Worm (Caenorhabditis elegans) whole organism, L2 larva: ENCODE results near the gene lin-36.

ENCODE experiments used
- C34F6.9 ChIP-seq: fragments of 150-350 bp; optimal IDR thresholded peaks from 2 replicates; lab custom pipeline; 2014; ENCODE audit warnings: missing biosample characterization, missing genetic modification characterization
- F13H6.1 ChIP-seq: sonication (generic microtip); optimal IDR thresholded peaks from 2 replicates; lab custom pipeline; 2016; ENCODE audit warnings: missing genetic modification characterization, missing compliant biosample characterization
- R02D3.7 ChIP-seq: fragments of 150-350 bp; optimal IDR thresholded peaks from 2 replicates; lab custom pipeline; 2014; ENCODE audit warnings: missing biosample characterization, missing genetic modification characterization
- Y55F3AM.14 ChIP-seq: fragments of 200-800 bp; sonication (Bioruptor generic); optimal IDR thresholded peaks from 2 replicates; lab custom pipeline; 2018; ENCODE audit warnings: mild to moderate bottlenecking, missing genetic modification characterization, missing compliant biosample characterization
- ZK546.5 ChIP-seq: sonication (generic microtip); optimal IDR thresholded peaks from 2 replicates; lab custom pipeline; 2017; ENCODE audit warnings: missing biosample characterization, missing genetic modification characterization
- alr-1 ChIP-seq: fragments of 150-350 bp; optimal IDR thresholded peaks from 2 replicates; lab custom pipeline; 2014; ENCODE audit warnings: missing biosample characterization, missing genetic modification characterization
- aly-2 ChIP-seq: fragments of 150-350 bp; optimal IDR thresholded peaks from 2 replicates; lab custom pipeline; 2014; ENCODE audit warnings: missing biosample characterization, missing genetic modification characterization
- ama-1 ChIP-seq: fragments of 150-350 bp; optimal IDR thresholded peaks from 2 replicates; lab custom pipeline; 2018; ENCODE audit warnings: inconsistent platforms
- blmp-1 ChIP-seq: sonication (generic microtip); optimal IDR thresholded peaks from 2 replicates; lab custom pipeline; 2017; ENCODE audit warnings: missing genetic modification characterization, mild to moderate bottlenecking, missing compliant biosample characterization, antibody characterized with exemption, moderate library complexity; ENCODE audit not compliant: insufficient read depth
- ceh-16 ChIP-seq: fragments of 150-350 bp; optimal IDR thresholded peaks from 2 replicates; lab custom pipeline; 2014; ENCODE audit warnings: missing biosample characterization, missing genetic modification characterization
- ceh-82 ChIP-seq: fragments of 150-350 bp; optimal IDR thresholded peaks from 2 replicates; lab custom pipeline; 2014; ENCODE audit warnings: missing biosample characterization, missing genetic modification characterization
- crh-2 ChIP-seq: sonication (generic microtip); optimal IDR thresholded peaks from 2 replicates; lab custom pipeline; 2017; ENCODE audit warnings: missing biosample characterization, missing genetic modification characterization
- dmd-4 ChIP-seq: sonication (generic microtip); optimal IDR thresholded peaks from 2 replicates; lab custom pipeline; 2017; ENCODE audit warnings: missing biosample characterization, missing genetic modification characterization
- egl-27 ChIP-seq: sonication (generic microtip); optimal IDR thresholded peaks from 3 replicates; lab custom pipeline; 2017; ENCODE audit warnings: missing biosample characterization, missing genetic modification reagents, missing genetic modification characterization
- elt-1 ChIP-seq: fragments of 150-350 bp; optimal IDR thresholded peaks from 2 replicates; lab custom pipeline; 2014; ENCODE audit warnings: missing biosample characterization, missing genetic modification characterization
- elt-3 ChIP-seq: sonication (generic microtip); optimal IDR thresholded peaks from 2 replicates; lab custom pipeline; 2017; ENCODE audit warnings: missing biosample characterization, missing genetic modification characterization
- fos-1 ChIP-seq: fragments of 150-350 bp; optimal IDR thresholded peaks from 2 replicates; lab custom pipeline; 2014; ENCODE audit warnings: missing biosample characterization, missing genetic modification characterization
- gmeb-1 ChIP-seq: fragments of 150-350 bp; optimal IDR thresholded peaks from 2 replicates; lab custom pipeline; 2014; ENCODE audit warnings: missing biosample characterization, missing genetic modification characterization
- lin-11 ChIP-seq: fragments of 150-350 bp; sonication (generic microtip); optimal IDR thresholded peaks from 2 replicates; lab custom pipeline; 2014; ENCODE audit warnings: missing biosample characterization, missing genetic modification characterization, inconsistent platforms, mixed read lengths
- lin-13 ChIP-seq: fragments of 150-350 bp; optimal IDR thresholded peaks from 2 replicates; lab custom pipeline; 2014; ENCODE audit warnings: missing biosample characterization, missing genetic modification reagents, missing genetic modification characterization
- lin-39 ChIP-seq: fragments of 150-350 bp; optimal IDR thresholded peaks from 2 replicates; lab custom pipeline; 2014; ENCODE audit warnings: missing biosample characterization, missing genetic modification reagents, missing genetic modification characterization
- lsy-2 ChIP-seq, 2 experiments: fragments of 150-350 bp in 1 of 2; sonication (generic microtip) in 1 of 2; optimal IDR thresholded peaks; 2 replicates each; lab custom pipeline; 2014 to 2017; ENCODE audit warnings: missing biosample characterization in 2 of 2, missing genetic modification characterization in 2 of 2
- mab-5 ChIP-seq: fragments of 150-350 bp; optimal IDR thresholded peaks from 2 replicates; lab custom pipeline; 2014; ENCODE audit warnings: missing biosample characterization, missing genetic modification characterization
- mbf-1 ChIP-seq: sonication (generic microtip); optimal IDR thresholded peaks from 2 replicates; lab custom pipeline; 2017; ENCODE audit warnings: missing biosample characterization, missing genetic modification characterization
- mdl-1 ChIP-seq, 2 experiments: fragments of 150-350 bp in 1 of 2; sonication (generic microtip) in 1 of 2; optimal IDR thresholded peaks; 2 replicates each; lab custom pipeline; 2017; ENCODE audit warnings: missing biosample characterization in 2 of 2, missing genetic modification characterization in 2 of 2
- nhr-10 ChIP-seq: sonication (generic microtip); optimal IDR thresholded peaks from 2 replicates; lab custom pipeline; 2017; ENCODE audit warnings: missing biosample characterization, missing genetic modification characterization
- nhr-11 ChIP-seq: fragments of 150-350 bp; optimal IDR thresholded peaks from 2 replicates; lab custom pipeline; 2014; ENCODE audit warnings: missing biosample characterization, missing genetic modification characterization
- nhr-12 ChIP-seq: fragments of 150-350 bp; optimal IDR thresholded peaks from 2 replicates; lab custom pipeline; 2014; ENCODE audit warnings: missing biosample characterization, missing genetic modification characterization
- nhr-129 ChIP-seq: fragments of 150-350 bp; optimal IDR thresholded peaks from 2 replicates; lab custom pipeline; 2014; ENCODE audit warnings: missing biosample characterization, missing genetic modification characterization
- nhr-21 ChIP-seq: fragments of 150-350 bp; optimal IDR thresholded peaks from 2 replicates; lab custom pipeline; 2014; ENCODE audit warnings: missing biosample characterization, missing genetic modification characterization
- nhr-23 ChIP-seq: fragments of 150-350 bp; optimal IDR thresholded peaks from 2 replicates; lab custom pipeline; 2014; ENCODE audit warnings: missing biosample characterization, missing genetic modification reagents, missing genetic modification characterization
- nhr-237 ChIP-seq: fragments of 150-350 bp; optimal IDR thresholded peaks from 2 replicates; lab custom pipeline; 2014; ENCODE audit warnings: missing biosample characterization, missing genetic modification characterization
- nhr-25 ChIP-seq: fragments of 150-350 bp; sonication (generic microtip); optimal IDR thresholded peaks from 3 replicates; lab custom pipeline; 2014; ENCODE audit warnings: missing biosample characterization, missing genetic modification characterization
- nhr-6 ChIP-seq: fragments of 150-350 bp; optimal IDR thresholded peaks from 2 replicates; lab custom pipeline; 2014; ENCODE audit warnings: missing biosample characterization, missing genetic modification characterization
- nhr-77 ChIP-seq: fragments of 150-350 bp; optimal IDR thresholded peaks from 2 replicates; lab custom pipeline; 2014; ENCODE audit warnings: missing biosample characterization, missing genetic modification characterization
- peb-1 ChIP-seq: fragments of 150-350 bp; optimal IDR thresholded peaks from 2 replicates; lab custom pipeline; 2014; ENCODE audit warnings: missing biosample characterization, missing genetic modification characterization
- sem-4 ChIP-seq: fragments of 150-350 bp; optimal IDR thresholded peaks from 2 replicates; lab custom pipeline; 2014; ENCODE audit warnings: missing biosample characterization, missing genetic modification reagents, missing genetic modification characterization
- skn-1 ChIP-seq: sonication (generic microtip); optimal IDR thresholded peaks from 2 replicates; lab custom pipeline; 2017; ENCODE audit warnings: missing biosample characterization, missing genetic modification characterization
- sma-3 ChIP-seq: sonication (generic microtip); optimal IDR thresholded peaks from 2 replicates; lab custom pipeline; 2016; ENCODE audit warnings: missing genetic modification reagents, missing genetic modification characterization, missing compliant biosample characterization
- sma-9 ChIP-seq, 2 experiments: fragments of 150-350 bp in 1 of 2; sonication (generic microtip) in 1 of 2; optimal IDR thresholded peaks; 2 replicates each; lab custom pipeline; 2014 to 2016; ENCODE audit warnings: missing genetic modification characterization in 2 of 2, mild to moderate bottlenecking in 1 of 2, missing biosample characterization in 1 of 2, missing compliant biosample characterization in 1 of 2, missing genetic modification reagents in 1 of 2, moderate library complexity in 1 of 2
- snpc-4 ChIP-seq: fragments of 150-350 bp; optimal IDR thresholded peaks from 2 replicates; lab custom pipeline; 2014; ENCODE audit warnings: missing biosample characterization, missing genetic modification characterization
- unc-39 ChIP-seq: fragments of 150-350 bp; optimal IDR thresholded peaks from 2 replicates; lab custom pipeline; 2014; ENCODE audit warnings: missing biosample characterization, missing genetic modification characterization
- unc-55 ChIP-seq: fragments of 150-350 bp; sonication (generic microtip); optimal IDR thresholded peaks from 3 replicates; lab custom pipeline; 2014; ENCODE audit warnings: missing biosample characterization, missing genetic modification reagents, missing genetic modification characterization
- unc-62 ChIP-seq: fragments of 150-350 bp; optimal IDR thresholded peaks from 2 replicates; lab custom pipeline; 2014; ENCODE audit warnings: missing biosample characterization, missing genetic modification reagents, missing genetic modification characterization
- zag-1 ChIP-seq: fragments of 150-350 bp; optimal IDR thresholded peaks from 2 replicates; lab custom pipeline; 2014; ENCODE audit warnings: missing biosample characterization, missing genetic modification characterization
- ztf-1 ChIP-seq: fragments of 200-800 bp; sonication (Bioruptor generic); conservative IDR thresholded peaks from 2 replicates; pipeline ENCODE4 v1.3.6; 2022; ENCODE audit warnings: missing genetic modification characterization, missing compliant biosample characterization
- ztf-11 ChIP-seq: sonication (generic microtip); optimal IDR thresholded peaks from 2 replicates; lab custom pipeline; 2017; ENCODE audit warnings: missing biosample characterization, missing genetic modification characterization
- ztf-4 ChIP-seq: fragments of 150-350 bp; optimal IDR thresholded peaks from 2 replicates; lab custom pipeline; 2014; ENCODE audit warnings: missing biosample characterization, missing genetic modification characterization

The lin-36 gene

ce11 chrIII:7973201-7973767, 47.4 kb downstream of the lin-36 start, which contains the start of the genes eef-1B.1 and aco-2:
Gene eef-1B.1, minus strand, starts transcription at chrIII:7973386.
Gene aco-2, plus strand, starts transcription at chrIII:7973717.
- TF ChIP-seq sma-9 (GFP tag; optimal IDR thresholded peaks at IDR 0.05; lab: Kevin White, UChicago) (peak; percentile 95), sma-9 (tag; optimal IDR thresholded peaks at IDR 0.05; lab: Kevin White, UChicago) (no peak), ztf-4 (tag; lab: Kevin White, UChicago) (peak; percentile 55), gmeb-1 (tag; lab: Kevin White, UChicago) (peak; percentile 93), nhr-77 (tag; lab: Kevin White, UChicago) (peak; percentile 80), zag-1 (tag; lab: Kevin White, UChicago) (peak; percentile 52), nhr-23 (no peak), unc-62 (GFP tag; lab: Kevin White, UChicago) (peak; percentile 26), nhr-6 (peak; percentile 27), nhr-129 (tag; lab: Kevin White, UChicago) (peak; percentile 93), crh-2 (tag; lab: Kevin White, UChicago) (peak; percentile 93), Y55F3AM.14 (GFP tag; lab: Kevin White, UChicago) (peak; percentile 36), blmp-1 (peak; percentile 82), aly-2 (tag; lab: Kevin White, UChicago) (no peak), lin-11 (tag; lab: Kevin White, UChicago) (peak; percentile 90), nhr-12 (tag; lab: Kevin White, UChicago) (peak; percentile 28), C34F6.9 (peak; percentile 92), nhr-25 (peak; percentile 94), elt-3 (tag; lab: Kevin White, UChicago) (no peak), fos-1 (tag; lab: Kevin White, UChicago) (peak; percentile 80), nhr-11 (tag; lab: Kevin White, UChicago) (no peak), dmd-4 (tag; lab: Kevin White, UChicago) (no peak), nhr-10 (tag; lab: Kevin White, UChicago) (no peak), ZK546.5 (peak; percentile 47), mdl-1 (tag; optimal IDR thresholded peaks at IDR 0.05; lab: Kevin White, UChicago) (peak in 1 of 2 experiments; percentile 61), unc-55 (GFP tag; lab: Kevin White, UChicago) (peak; percentile 97), ztf-11 (tag; lab: Kevin White, UChicago) (no peak), R02D3.7 (tag; lab: Kevin White, UChicago) (peak; percentile 50), ama-1 (lab: Kevin White, UChicago) (no peak), lsy-2 (tag; optimal IDR thresholded peaks at IDR 0.05; lab: Kevin White, UChicago) (peak; percentile 86 to 95), sem-4 (tag; lab: Kevin White, UChicago) (peak; percentile 75), ceh-16 (peak; percentile 56), F13H6.1 (tag; lab: Kevin White, UChicago) (peak; percentile 90), nhr-21 (tag; lab: Kevin White, UChicago) (peak; percentile 94), alr-1 (no peak), skn-1 (tag; lab: Kevin White, UChicago) (peak; percentile 52), sma-3 (GFP tag; lab: Kevin White, UChicago) (peak; percentile 94), lin-13 (GFP tag; lab: Kevin White, UChicago) (peak; percentile 89), ceh-82 (tag; lab: Kevin White, UChicago) (no peak), nhr-237 (tag; lab: Kevin White, UChicago) (no peak), peb-1 (no peak), snpc-4 (peak; percentile 73), elt-1 (no peak), ztf-1 (GFP tag; lab: Robert Waterston, UW) (no peak), mbf-1 (no peak), lin-39 (tag; lab: Kevin White, UChicago) (no peak), unc-39 (tag; lab: Kevin White, UChicago) (no peak), mab-5 (tag; lab: Kevin White, UChicago) (peak; percentile 86), egl-27 (peak; percentile 87)
